Worm (Caenorhabditis elegans) whole organism, midembryonic: ENCODE measurements around the gene F59A6.10.

Experiments used
- flt-1 ChIP-seq: fragments of 200-800 bp; sonication (Bioruptor generic); IDR thresholded peaks from 2 replicates; pipeline ENCODE4 v1.3.6; 2022; ENCODE audit warnings: missing genetic modification characterization, missing compliant biosample characterization
- med-1 ChIP-seq: sonication (generic microtip); optimal IDR thresholded peaks from 2 replicates; lab custom pipeline; 2017; ENCODE audit warnings: missing genetic modification characterization, mild to moderate bottlenecking, missing compliant biosample characterization, antibody characterized with exemption, missing genetic modification reagents; ENCODE audit not compliant: insufficient read depth
- ztf-23 ChIP-seq: fragments of 200-800 bp; sonication (Bioruptor generic); IDR thresholded peaks from 2 replicates; pipeline ENCODE4 v1.3.6; 2022; ENCODE audit warnings: missing genetic modification reagents, missing genetic modification characterization, missing compliant biosample characterization
- ztf-29 ChIP-seq: fragments of 200-800 bp; sonication (Bioruptor generic); IDR thresholded peaks from 2 replicates; pipeline ENCODE4 v1.3.6; 2022; ENCODE audit warnings: missing genetic modification reagents, missing genetic modification characterization, missing compliant biosample characterization

ce11 chrII:4981682-4982404 is 21.9 kb upstream of the F59A6.10 start:
- TF ChIP-seq ztf-29 = no peak
- TF ChIP-seq flt-1 = no peak
- no peak for TF ChIP-seq ztf-23 (GFP tag; lab: Robert Waterston, UW)
- TF ChIP-seq med-1 (GFP tag; lab: Kevin White, UChicago) = no peak
